Worm (Caenorhabditis elegans): Measurements from ENCODE around the gene epic-3.
"Not testable (repeated sequence)": the region's sequence is repeated elsewhere in the genome, so short reads cannot be mapped to it uniquely, and the experiment has no call there.

The epic-3 gene

ce11 chrIV:1722463-1722862 is 1.7 kb downstream of the epic-3 start:
- peak; percentile 28 for TF ChIP-seq lin-38 (GFP tag; IDR thresholded peaks at IDR 0.05)
- 0 out of 2 replicates have a peak, but pooled peaks have one; percentile 36 for TF ChIP-seq snpc-1.2 (GFP tag; IDR thresholded peaks at IDR 0.05)
- 0 out of 2 replicates have a peak, but pooled peaks have one; percentile 25 for TF ChIP-seq vab-7 (GFP tag; IDR thresholded peaks at IDR 0.05)
- TF ChIP-seq set-16 (GFP tag; IDR thresholded peaks at IDR 0.05): peak; percentile 99
- TF ChIP-seq F26F4.8 (GFP tag; conservative IDR thresholded peaks at IDR 0.05): peak; percentile 43; the same call in 1 of the 2 replicates
- 0 out of 2 replicates have a peak, but pooled peaks have one; percentile 36 for TF ChIP-seq dmd-8 (GFP tag; IDR thresholded peaks at IDR 0.05)
- 0 out of 2 replicates have a peak, but pooled peaks have one; percentile 66 for TF ChIP-seq pha-4 (GFP tag; IDR thresholded peaks at IDR 0.05)
- TF ChIP-seq pha-4 (tag; optimal IDR thresholded peaks at IDR 0.05): not testable (repeated sequence)
- 0 out of 2 replicates have a peak, but pooled peaks have one; percentile 30 for TF ChIP-seq madf-9 (GFP tag; conservative IDR thresholded peaks at IDR 0.05)
- TF ChIP-seq zfp-3 (GFP tag; conservative IDR thresholded peaks at IDR 0.05): peak; percentile 60; the same call in 1 of the 2 replicates
- TF ChIP-seq ceh-20 (GFP tag; IDR thresholded peaks at IDR 0.05): peak; percentile 50; the same call in 1 of the 2 replicates

- no peak for TF ChIP-seq Y5F2A.4 (GFP tag; optimal IDR thresholded peaks at IDR 0.05)
- peak; percentile 7; the same call in 1 of the 2 replicates for TF ChIP-seq ceh-20 (GFP tag; IDR thresholded peaks at IDR 0.05)
- TF ChIP-seq Y75B8A.6 (GFP tag; IDR thresholded peaks at IDR 0.05): no peak
- peak; percentile 36; the same call in 1 of the 2 replicates for TF ChIP-seq tra-1 (GFP tag; IDR thresholded peaks at IDR 0.05)
- no peak for TF ChIP-seq mep-1 (tag; optimal IDR thresholded peaks at IDR 0.05)
- no peak for TF ChIP-seq daf-16 (GFP tag; optimal IDR thresholded peaks at IDR 0.05)
- no peak for TF ChIP-seq daf-16 (tag; optimal IDR thresholded peaks at IDR 0.05)
- TF ChIP-seq snpc-1.2 (GFP tag; IDR thresholded peaks at IDR 0.05): no peak
- TF ChIP-seq nhr-41 (GFP tag; IDR thresholded peaks at IDR 0.05): no peak
- TF ChIP-seq set-16 (GFP tag; IDR thresholded peaks at IDR 0.05): peak; percentile 96
- TF ChIP-seq ZK546.5 (tag; optimal IDR thresholded peaks at IDR 0.05): no peak
These were observed 2.6 kb downstream of the epic-3 start for ce11 chrIV:1721610-1722009.

ce11 chrIV:1720902-1721301 is 3.3 kb downstream of the epic-3 start:
- TF ChIP-seq ZK337.2 (GFP tag; IDR thresholded peaks at IDR 0.05): 0 out of 2 replicates have a peak, but pooled peaks have one; percentile 37
- TF ChIP-seq set-16 (GFP tag; IDR thresholded peaks at IDR 0.05): peak; percentile 96
- peak in 1 of 2 experiments; percentile 81; a peak in 2 of 4 replicates for TF ChIP-seq madf-5 (GFP tag; IDR thresholded peaks at IDR 0.05)
- TF ChIP-seq hmg-1.1 (GFP tag; IDR thresholded peaks at IDR 0.05): 0 out of 2 replicates have a peak, but pooled peaks have one; percentile 42
- 0 out of 2 replicates have a peak, but pooled peaks have one; percentile 12 for TF ChIP-seq lim-7 (GFP tag; IDR thresholded peaks at IDR 0.05)
- peak; percentile 48; the same call in 1 of the 2 replicates for TF ChIP-seq zfp-3 (GFP tag; conservative IDR thresholded peaks at IDR 0.05)
- 0 out of 2 replicates have a peak, but pooled peaks have one; percentile 16 for TF ChIP-seq tra-1 (GFP tag; IDR thresholded peaks at IDR 0.05)
- peak; percentile 22; the same call in 1 of the 2 replicates for TF ChIP-seq ctbp-1 (GFP tag; IDR thresholded peaks at IDR 0.05)
- 0 out of 2 replicates have a peak, but pooled peaks have one; percentile 37 for TF ChIP-seq madf-9 (GFP tag; conservative IDR thresholded peaks at IDR 0.05)
- 0 out of 2 replicates have a peak, but pooled peaks have one; percentile 22 for TF ChIP-seq dmd-9 (GFP tag; IDR thresholded peaks at IDR 0.05)
- TF ChIP-seq dmd-8 (GFP tag; IDR thresholded peaks at IDR 0.05): 0 out of 2 replicates have a peak, but pooled peaks have one; percentile 21
- TF ChIP-seq F26F4.8 (GFP tag; conservative IDR thresholded peaks at IDR 0.05): 0 out of 2 replicates have a peak, but pooled peaks have one; percentile 13
- TF ChIP-seq lin-38 (GFP tag; IDR thresholded peaks at IDR 0.05): 0 out of 2 replicates have a peak, but pooled peaks have one; percentile 19

ce11 chrIV:1720474-1720873 is 3.7 kb downstream of the epic-3 start, which contains the start of gene epic-2:
Gene epic-2 (plus strand): TSS chrIV:1720790.
- peak; percentile 69 for TF ChIP-seq nhr-28 (tag; optimal IDR thresholded peaks at IDR 0.05)
- TF ChIP-seq lin-1 (GFP tag; IDR thresholded peaks at IDR 0.05): no peak

- no peak for TF ChIP-seq hlh-30 (tag; optimal IDR thresholded peaks at IDR 0.05; ENCODE audit: insufficient read depth)
- TF ChIP-seq nhr-25 (tag; optimal IDR thresholded peaks at IDR 0.05; ENCODE audit: borderline replicate concordance, insufficient read depth): peak; percentile 11
- no peak for TF ChIP-seq nhr-48 (tag; optimal IDR thresholded peaks at IDR 0.05)
These were observed 8.5 kb downstream of the epic-3 start for ce11 chrIV:1715705-1716104.
